Worm (Caenorhabditis elegans) whole organism, L3 larva: ENCODE data around the gene ZK470.14.

Source experiments
- R02D3.7 ChIP-seq: fragments of 150-350 bp; optimal IDR thresholded peaks from 2 replicates; lab custom pipeline; 2014; ENCODE audit warnings: missing biosample characterization, missing genetic modification characterization
- ZK546.5 ChIP-seq: sonication (generic microtip); optimal IDR thresholded peaks from 2 replicates; lab custom pipeline; 2017; ENCODE audit warnings: missing biosample characterization, missing genetic modification characterization
- aly-2 ChIP-seq: fragments of 150-350 bp; optimal IDR thresholded peaks from 2 replicates; lab custom pipeline; 2014; ENCODE audit warnings: missing biosample characterization, missing genetic modification characterization
- ama-1 ChIP-seq: fragments of 150-350 bp; optimal IDR thresholded peaks from 2 replicates; lab custom pipeline; 2018
- ceh-16 ChIP-seq: sonication (generic microtip); optimal IDR thresholded peaks from 2 replicates; lab custom pipeline; 2017; ENCODE audit warnings: missing biosample characterization, missing genetic modification characterization
- ceh-28 ChIP-seq: fragments of 150-350 bp; optimal IDR thresholded peaks from 2 replicates; lab custom pipeline; 2014; ENCODE audit warnings: missing biosample characterization, missing genetic modification reagents, missing genetic modification characterization
- ceh-82 ChIP-seq: fragments of 150-350 bp; optimal IDR thresholded peaks from 2 replicates; lab custom pipeline; 2014; ENCODE audit warnings: missing biosample characterization, missing genetic modification characterization
- ceh-9 ChIP-seq: sonication (generic microtip); optimal IDR thresholded peaks from 2 replicates; lab custom pipeline; 2018; ENCODE audit warnings: missing biosample characterization, missing genetic modification characterization
- daf-12 ChIP-seq: fragments of 150-350 bp; optimal IDR thresholded peaks from 2 replicates; lab custom pipeline; 2014; ENCODE audit warnings: missing biosample characterization, missing genetic modification reagents, missing genetic modification characterization
- egl-27 ChIP-seq: sonication (generic microtip); optimal IDR thresholded peaks from 4 replicates; lab custom pipeline; 2017; ENCODE audit warnings: missing biosample characterization, missing genetic modification reagents, missing genetic modification characterization
- egl-5 ChIP-seq: fragments of 150-350 bp; optimal IDR thresholded peaks from 2 replicates; lab custom pipeline; 2017; ENCODE audit warnings: missing biosample characterization, missing genetic modification reagents, missing genetic modification characterization, inconsistent platforms
- elt-1 ChIP-seq: fragments of 150-350 bp; optimal IDR thresholded peaks from 2 replicates; lab custom pipeline; 2014; ENCODE audit warnings: missing biosample characterization, missing genetic modification characterization
- elt-2 ChIP-seq: sonication (generic microtip); optimal IDR thresholded peaks from 2 replicates; lab custom pipeline; 2016; ENCODE audit warnings: missing genetic modification reagents, mild to moderate bottlenecking, missing genetic modification characterization, missing compliant biosample characterization
- elt-3 ChIP-seq, 3 experiments: fragments of 150-350 bp in 1 of 3; sonication (generic microtip) in 2 of 3; optimal IDR thresholded peaks; 2 replicates in 2 of 3; 4 replicates in 1 of 3; lab custom pipeline; 2014 to 2017; ENCODE audit warnings: missing biosample characterization in 3 of 3, missing genetic modification characterization in 3 of 3
- eor-1 ChIP-seq, 2 experiments: fragments of 150-350 bp; optimal IDR thresholded peaks; 2 replicates each; lab custom pipeline; 2014 to 2018; ENCODE audit warnings: missing biosample characterization in 2 of 2, missing genetic modification characterization in 2 of 2
- fkh-10 ChIP-seq: sonication (generic microtip); optimal IDR thresholded peaks from 2 replicates; lab custom pipeline; 2017; ENCODE audit warnings: missing biosample characterization, missing genetic modification reagents, missing genetic modification characterization
- fkh-2 ChIP-seq: fragments of 150-350 bp; optimal IDR thresholded peaks from 2 replicates; lab custom pipeline; 2014; ENCODE audit warnings: missing biosample characterization, missing genetic modification reagents, missing genetic modification characterization
- fos-1 ChIP-seq: fragments of 150-350 bp; optimal IDR thresholded peaks from 2 replicates; lab custom pipeline; 2014; ENCODE audit warnings: missing biosample characterization, missing genetic modification characterization
- hmg-11 ChIP-seq: sonication (generic microtip); optimal IDR thresholded peaks from 2 replicates; lab custom pipeline; 2016; ENCODE audit warnings: missing genetic modification characterization, missing compliant biosample characterization
- jun-1 ChIP-seq: fragments of 150-350 bp; optimal IDR thresholded peaks from 2 replicates; lab custom pipeline; 2014; ENCODE audit warnings: missing biosample characterization, missing genetic modification reagents, missing genetic modification characterization
- lin-15B ChIP-seq: fragments of 150-350 bp; optimal IDR thresholded peaks from 2 replicates; lab custom pipeline; 2014; ENCODE audit warnings: missing biosample characterization, missing genetic modification characterization
- lin-39 ChIP-seq: fragments of 150-350 bp; optimal IDR thresholded peaks from 2 replicates; lab custom pipeline; 2018; ENCODE audit warnings: missing biosample characterization, missing genetic modification reagents, missing genetic modification characterization
- lsy-12 ChIP-seq: sonication (generic microtip); optimal IDR thresholded peaks from 2 replicates; lab custom pipeline; 2016; ENCODE audit warnings: mild to moderate bottlenecking, missing genetic modification characterization, missing compliant biosample characterization
- mdl-1 ChIP-seq: fragments of 150-350 bp; optimal IDR thresholded peaks from 2 replicates; lab custom pipeline; 2014; ENCODE audit warnings: missing biosample characterization, missing genetic modification characterization
- nfya-1 ChIP-seq: sonication (generic microtip); optimal IDR thresholded peaks from 2 replicates; lab custom pipeline; 2017; ENCODE audit warnings: missing genetic modification characterization, mild to moderate bottlenecking, missing compliant biosample characterization, antibody characterized with exemption, moderate library complexity; ENCODE audit not compliant: insufficient read depth
- nhr-11 ChIP-seq: fragments of 150-350 bp; optimal IDR thresholded peaks from 2 replicates; lab custom pipeline; 2014; ENCODE audit warnings: missing biosample characterization, missing genetic modification characterization
- nhr-12 ChIP-seq: fragments of 150-350 bp; optimal IDR thresholded peaks from 2 replicates; lab custom pipeline; 2014; ENCODE audit warnings: missing biosample characterization, missing genetic modification characterization
- nhr-23 ChIP-seq: fragments of 150-350 bp; optimal IDR thresholded peaks from 2 replicates; lab custom pipeline; 2014; ENCODE audit warnings: missing biosample characterization, missing genetic modification reagents, missing genetic modification characterization
- nhr-237 ChIP-seq: fragments of 150-350 bp; optimal IDR thresholded peaks from 2 replicates; lab custom pipeline; 2014; ENCODE audit warnings: missing biosample characterization, missing genetic modification characterization
- nhr-25 ChIP-seq: sonication (generic microtip); optimal IDR thresholded peaks from 2 replicates; lab custom pipeline; 2017; ENCODE audit warnings: missing biosample characterization, missing genetic modification characterization
- nhr-28 ChIP-seq: fragments of 150-350 bp; optimal IDR thresholded peaks from 2 replicates; lab custom pipeline; 2014; ENCODE audit warnings: missing biosample characterization, missing genetic modification characterization
- nhr-43 ChIP-seq: sonication (generic microtip); optimal IDR thresholded peaks from 2 replicates; lab custom pipeline; 2016; ENCODE audit warnings: mild to moderate bottlenecking, missing genetic modification characterization, missing compliant biosample characterization; ENCODE audit not compliant: poor library complexity, severe bottlenecking
- nhr-67 ChIP-seq: fragments of 150-350 bp; optimal IDR thresholded peaks from 2 replicates; lab custom pipeline; 2014; ENCODE audit warnings: missing biosample characterization, missing genetic modification characterization
- nhr-76 ChIP-seq: fragments of 150-350 bp; sonication (generic microtip); optimal IDR thresholded peaks from 5 replicates; lab custom pipeline; 2014; ENCODE audit warnings: missing biosample characterization, missing genetic modification characterization
- nhr-77 ChIP-seq: fragments of 150-350 bp; optimal IDR thresholded peaks from 2 replicates; lab custom pipeline; 2014; ENCODE audit warnings: missing biosample characterization, missing genetic modification characterization
- pha-4 ChIP-seq: fragments of 150-350 bp; optimal IDR thresholded peaks from 2 replicates; lab custom pipeline; 2014; ENCODE audit warnings: missing biosample characterization, missing genetic modification reagents, missing genetic modification characterization
- pqm-1 ChIP-seq: fragments of 150-350 bp; optimal IDR thresholded peaks from 2 replicates; lab custom pipeline; 2017; ENCODE audit warnings: missing biosample characterization, missing genetic modification characterization, inconsistent platforms
- sea-2 ChIP-seq: fragments of 150-350 bp; sonication (generic microtip); optimal IDR thresholded peaks from 4 replicates; lab custom pipeline; 2014; ENCODE audit warnings: missing biosample characterization, missing genetic modification reagents, missing genetic modification characterization
- skn-1 ChIP-seq: fragments of 150-350 bp; optimal IDR thresholded peaks from 2 replicates; lab custom pipeline; 2014; ENCODE audit warnings: missing biosample characterization, missing genetic modification characterization
- snpc-4 ChIP-seq: fragments of 150-350 bp; optimal IDR thresholded peaks from 2 replicates; lab custom pipeline; 2014; ENCODE audit warnings: missing biosample characterization, missing genetic modification characterization
- tbx-2 ChIP-seq: sonication (generic microtip); optimal IDR thresholded peaks from 2 replicates; lab custom pipeline; 2016; ENCODE audit warnings: mild to moderate bottlenecking, missing genetic modification characterization, missing compliant biosample characterization
- unc-39 ChIP-seq: sonication (generic microtip); optimal IDR thresholded peaks from 4 replicates; lab custom pipeline; 2017; ENCODE audit warnings: missing biosample characterization, missing genetic modification characterization
- unc-62 ChIP-seq: fragments of 150-350 bp; sonication (generic microtip); optimal IDR thresholded peaks from 4 replicates; lab custom pipeline; 2014; ENCODE audit warnings: missing biosample characterization, missing genetic modification reagents, missing genetic modification characterization
- zag-1 ChIP-seq: fragments of 150-350 bp; optimal IDR thresholded peaks from 2 replicates; lab custom pipeline; 2014; ENCODE audit warnings: missing biosample characterization, missing genetic modification characterization
- ztf-11 ChIP-seq: fragments of 150-350 bp; optimal IDR thresholded peaks from 2 replicates; lab custom pipeline; 2014; ENCODE audit warnings: missing biosample characterization, missing genetic modification characterization
- ztf-4 ChIP-seq: fragments of 150-350 bp; optimal IDR thresholded peaks from 2 replicates; lab custom pipeline; 2014; ENCODE audit warnings: missing biosample characterization, missing genetic modification characterization

The ZK470.14 gene

DNA sequence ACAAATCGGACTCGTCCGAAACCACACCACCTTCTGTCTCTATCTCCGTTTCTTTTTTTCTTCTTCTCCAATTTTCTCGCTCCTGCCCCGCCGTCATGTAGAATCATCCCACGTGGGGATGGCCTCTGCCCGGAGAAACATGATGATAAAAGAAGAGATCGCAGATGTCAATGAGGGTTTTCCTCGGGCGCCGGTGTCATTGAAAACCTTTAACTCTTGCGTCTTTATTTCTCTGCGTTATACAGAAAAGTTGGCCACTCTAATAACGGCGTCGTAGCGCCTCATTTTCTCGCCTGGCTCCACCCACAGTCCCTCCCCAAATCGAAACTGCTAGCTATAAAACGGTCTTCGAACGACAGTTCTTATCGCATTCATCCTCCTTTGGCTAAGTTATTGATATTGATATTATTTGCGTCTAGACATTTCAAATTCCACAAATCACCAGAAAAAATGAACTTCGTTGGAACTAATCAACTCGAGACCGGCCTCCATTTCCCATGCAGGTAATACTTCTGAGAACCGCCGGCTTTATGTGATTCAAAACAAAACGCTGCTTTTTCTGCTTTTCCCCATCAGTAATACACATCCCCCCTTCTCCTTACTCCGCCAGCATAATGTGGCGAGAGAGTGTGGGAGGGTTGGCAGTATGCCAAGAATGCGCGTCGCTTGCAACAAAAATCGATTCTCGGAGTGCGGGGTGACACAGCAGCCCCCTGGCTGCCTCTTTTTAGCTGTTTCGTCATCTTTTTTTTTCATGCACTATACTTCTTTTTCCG lies 22.0 kb upstream of the ZK470.14 start:
- no peak for TF ChIP-seq ceh-16 (tag; lab: Kevin White, UChicago)
- peak; percentile 27 for TF ChIP-seq pqm-1 (tag; lab: Kevin White, UChicago)
- no peak for TF ChIP-seq aly-2 (tag; lab: Kevin White, UChicago)
- no peak for TF ChIP-seq nhr-28 (tag; lab: Kevin White, UChicago)
- peak; percentile 71 for TF ChIP-seq fos-1 (tag; lab: Kevin White, UChicago)
- no peak for TF ChIP-seq daf-12 (tag; lab: Kevin White, UChicago)
- peak; percentile 24 for TF ChIP-seq egl-5 (tag; lab: Kevin White, UChicago)
- TF ChIP-seq nhr-77 (tag; lab: Kevin White, UChicago) = no peak
- TF ChIP-seq nhr-76 (tag; lab: Kevin White, UChicago) = no peak
- peak; percentile 88 for TF ChIP-seq mdl-1
- peak in 1 of 3 experiments; percentile 13 for TF ChIP-seq elt-3 (tag; optimal IDR thresholded peaks at IDR 0.05; lab: Kevin White, UChicago)
- TF ChIP-seq jun-1 (tag; lab: Kevin White, UChicago) = peak; percentile 14
- TF ChIP-seq tbx-2 (tag; lab: Kevin White, UChicago) = peak; percentile 36
- peak; percentile 50 for TF ChIP-seq hmg-11 (tag; lab: Kevin White, UChicago)
- TF ChIP-seq sea-2 (GFP tag; lab: Kevin White, UChicago) = peak; percentile 89
- peak; percentile 61 for TF ChIP-seq nhr-11 (tag; lab: Kevin White, UChicago)
- no peak for TF ChIP-seq ceh-9 (tag; lab: Kevin White, UChicago)
- TF ChIP-seq ceh-82 (tag; lab: Kevin White, UChicago) = peak; percentile 8
- peak; percentile 73 for TF ChIP-seq nhr-23
- peak; percentile 86 for TF ChIP-seq elt-2 (tag; lab: Kevin White, UChicago)
- peak; percentile 84 for TF ChIP-seq lin-39 (tag; lab: Kevin White, UChicago)
- TF ChIP-seq lsy-12 (tag; lab: Kevin White, UChicago) = no peak
- TF ChIP-seq elt-1 (tag; lab: Kevin White, UChicago) = no peak
- no peak for TF ChIP-seq eor-1 (tag; optimal IDR thresholded peaks at IDR 0.05; lab: Kevin White, UChicago)
- TF ChIP-seq snpc-4 (tag; lab: Kevin White, UChicago) = no peak
- no peak for TF ChIP-seq egl-27 (tag; lab: Kevin White, UChicago)
- no peak for TF ChIP-seq fkh-2
- TF ChIP-seq fkh-10 (GFP tag; lab: Kevin White, UChicago) = peak; percentile 29
- TF ChIP-seq ztf-11 (tag; lab: Kevin White, UChicago) = no peak
- peak; percentile 50 for TF ChIP-seq nhr-25 (tag; lab: Kevin White, UChicago)
- TF ChIP-seq pha-4 (tag; lab: Kevin White, UChicago) = peak; percentile 68
- peak; percentile 64 for TF ChIP-seq nhr-43 (tag; lab: Kevin White, UChicago)
- TF ChIP-seq ZK546.5 (tag; lab: Kevin White, UChicago) = no peak
- no peak for TF ChIP-seq nhr-237 (tag; lab: Kevin White, UChicago)
- no peak for TF ChIP-seq nhr-12 (tag; lab: Kevin White, UChicago)
- TF ChIP-seq nfya-1 = peak; percentile 57
- TF ChIP-seq ztf-4 (tag; lab: Kevin White, UChicago) = no peak
- no peak for TF ChIP-seq R02D3.7 (tag; lab: Kevin White, UChicago)
- TF ChIP-seq ama-1 = peak; percentile 86
- peak; percentile 68 for TF ChIP-seq ceh-28 (tag; lab: Kevin White, UChicago)
- TF ChIP-seq unc-62 (GFP tag; lab: Kevin White, UChicago) = peak; percentile 54
- TF ChIP-seq unc-39 (tag; lab: Kevin White, UChicago) = no peak
- TF ChIP-seq skn-1 (tag; lab: Kevin White, UChicago) = peak; percentile 82
- no peak for TF ChIP-seq lin-15B
- TF ChIP-seq zag-1 (tag; lab: Kevin White, UChicago) = no peak
- TF ChIP-seq nhr-67 (tag; lab: Kevin White, UChicago) = no peak
- TF ChIP-seq, all 47 proteins: peak for 23
